Fruit fly (Drosophila melanogaster) whole organism, adult: ENCODE results near the gene AOX3.

Experiments used
- CG12768 ChIP-seq: fragments of 200-800 bp; sonication (Bioruptor generic); optimal IDR thresholded peaks from 2 replicates; lab custom pipeline; 2017; ENCODE audit warnings: missing biosample characterization, missing genetic modification characterization, mild to moderate bottlenecking, moderate library complexity, missing genetic modification reagents
- CG14711 ChIP-seq: fragments of 200-800 bp; sonication (Bioruptor generic); optimal IDR thresholded peaks from 2 replicates; lab custom pipeline; 2018; ENCODE audit warnings: missing biosample characterization, mild to moderate bottlenecking, missing genetic modification characterization, moderate library complexity
- CG1620 ChIP-seq: fragments of 200-800 bp; sonication (Bioruptor generic); optimal IDR thresholded peaks from 2 replicates; lab custom pipeline; 2016; ENCODE audit warnings: missing biosample characterization, missing genetic modification characterization
- CG33017 ChIP-seq: fragments of 200-800 bp; sonication (Bioruptor generic); optimal IDR thresholded peaks from 2 replicates; lab custom pipeline; 2018; ENCODE audit warnings: missing biosample characterization, mild to moderate bottlenecking, missing genetic modification characterization, moderate library complexity
- CG7045 ChIP-seq: fragments of 200-800 bp; sonication (Bioruptor generic); optimal IDR thresholded peaks from 2 replicates; lab custom pipeline; 2017; ENCODE audit warnings: missing biosample characterization, mild to moderate bottlenecking, missing genetic modification characterization
- Crg-1 ChIP-seq: fragments of 200-800 bp; sonication (Bioruptor generic); optimal IDR thresholded peaks from 2 replicates; lab custom pipeline; 2016; ENCODE audit warnings: missing biosample characterization, missing genetic modification characterization
- Hr96 ChIP-seq: fragments of 200-800 bp; sonication (Bioruptor generic); optimal IDR thresholded peaks from 2 replicates; lab custom pipeline; 2016; ENCODE audit warnings: missing biosample characterization, missing genetic modification characterization
- Mnt ChIP-seq: fragments of 200-800 bp; sonication (Bioruptor generic); optimal IDR thresholded peaks from 2 replicates; lab custom pipeline; 2016; ENCODE audit warnings: missing biosample characterization, mild to moderate bottlenecking, missing genetic modification characterization
- cic ChIP-seq: fragments of 200-800 bp; sonication (Bioruptor generic); optimal IDR thresholded peaks from 2 replicates; lab custom pipeline; 2017; ENCODE audit warnings: missing biosample characterization, mild to moderate bottlenecking, missing genetic modification characterization, moderate library complexity
- cnc ChIP-seq, 2 experiments: fragments of >200 bp; optimal IDR thresholded peaks; 2 replicates each; lab custom pipeline; 2017
- kay ChIP-seq: fragments of 200-800 bp; sonication (Bioruptor generic); peaks from one replicate; lab custom pipeline; 2016; ENCODE audit warnings: missing biosample characterization, missing genetic modification characterization, borderline replicate concordance
- ovo ChIP-seq: fragments of 200-800 bp; sonication (Bioruptor generic); optimal IDR thresholded peaks from 2 replicates; lab custom pipeline; 2016; ENCODE audit warnings: missing biosample characterization, missing genetic modification characterization
- tj ChIP-seq: fragments of 200-800 bp; sonication (Bioruptor generic); optimal IDR thresholded peaks from 3 replicates; lab custom pipeline; 2017; ENCODE audit warnings: missing biosample characterization, mild to moderate bottlenecking, missing genetic modification characterization, moderate library complexity

- TF ChIP-seq cnc (optimal IDR thresholded peaks at IDR 0.05; lab: Kevin White, UChicago) = no peak
- no peak for TF ChIP-seq CG12768 (GFP tag; lab: Kevin White, UChicago)
- no peak for TF ChIP-seq Mnt (GFP tag; lab: Kevin White, UChicago)
- no peak for TF ChIP-seq CG7045 (GFP tag; lab: Kevin White, UChicago)
- TF ChIP-seq CG33017 (tag; lab: Kevin White, UChicago) = no peak
- TF ChIP-seq Hr96 = no peak
- no peak for TF ChIP-seq CG14711
- no peak for TF ChIP-seq CG1620 (GFP tag; lab: Kevin White, UChicago)
- no peak for TF ChIP-seq cic (GFP tag; lab: Kevin White, UChicago)
- no peak for TF ChIP-seq Crg-1 (GFP tag; lab: Kevin White, UChicago)
- no peak for TF ChIP-seq tj (GFP tag; lab: Kevin White, UChicago)
- TF ChIP-seq ovo (GFP tag; lab: Kevin White, UChicago) = no peak
- no peak for TF ChIP-seq kay (GFP tag; lab: Kevin White, UChicago)
Measured at dm6 chr3R:15557308-15557707, 9.3 kb upstream of the AOX3 start.
